Fruit fly (Drosophila melanogaster) Kc167 (cell line): ENCODE measurements around the gene DppIII.

Experiments
- Myc ChIP-seq: fragments of >200 bp; optimal IDR thresholded peaks from 2 replicates; lab custom pipeline; 2017; ENCODE audit warnings: missing external identifiers
- Sin3A ChIP-seq: fragments of >200 bp; optimal IDR thresholded peaks from 2 replicates; lab custom pipeline; 2018; ENCODE audit warnings: missing external identifiers
- h ChIP-seq: fragments of >200 bp; optimal IDR thresholded peaks from 3 replicates; lab custom pipeline; 2018; ENCODE audit warnings: missing external identifiers
- insv ChIP-seq: fragments of >200 bp; optimal IDR thresholded peaks from 3 replicates; lab custom pipeline; 2018; ENCODE audit warnings: missing external identifiers
- psq ChIP-seq: fragments of >200 bp; optimal IDR thresholded peaks from 2 replicates; lab custom pipeline; 2017; ENCODE audit warnings: missing external identifiers

DNA sequence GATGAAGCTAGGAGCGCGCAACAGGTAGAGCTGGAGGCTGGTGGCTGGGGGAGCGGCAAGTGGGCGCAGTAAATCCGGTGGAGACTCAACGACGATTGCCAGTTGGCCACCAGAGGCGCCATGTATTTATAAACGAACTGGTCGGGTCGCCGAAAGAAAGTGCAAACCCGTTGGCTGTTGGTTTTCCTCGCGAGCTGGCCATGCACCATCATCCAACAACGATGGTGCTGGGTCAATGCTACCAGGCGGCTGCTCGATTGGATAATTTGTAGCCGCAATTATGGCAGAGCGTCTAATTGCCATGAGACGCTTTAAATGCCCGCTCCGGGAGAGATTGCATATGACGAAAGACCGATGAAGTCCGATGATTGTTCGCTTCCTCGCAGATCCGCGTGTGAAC lies 33.5 kb upstream of the DppIII start, which contains the start of gene CG11693:
- TF ChIP-seq psq (lab: Kevin White, UChicago) (no peak), insv (lab: Kevin White, UChicago) (no peak), h (lab: Kevin White, UChicago) (no peak), Myc (no peak), Sin3A (no peak)
